Worm (Caenorhabditis elegans) whole organism, L4/young adult: Measurements from ENCODE around the gene B0361.14.

Experiments used
- W03F9.2 ChIP-seq: fragments of 150-350 bp; optimal IDR thresholded peaks from 2 replicates; lab custom pipeline; 2014; ENCODE audit warnings: missing biosample characterization, missing genetic modification characterization
- dao-5 ChIP-seq: sonication (generic microtip); optimal IDR thresholded peaks from 2 replicates; lab custom pipeline; 2016; ENCODE audit warnings: missing genotype, missing genetic modification characterization, moderate library complexity, missing compliant biosample characterization
- him-1 ChIP-seq: sonication (generic microtip); optimal IDR thresholded peaks from 2 replicates; lab custom pipeline; 2016; ENCODE audit warnings: missing genotype, missing genetic modification reagents, missing genetic modification characterization, missing compliant biosample characterization

DNA sequence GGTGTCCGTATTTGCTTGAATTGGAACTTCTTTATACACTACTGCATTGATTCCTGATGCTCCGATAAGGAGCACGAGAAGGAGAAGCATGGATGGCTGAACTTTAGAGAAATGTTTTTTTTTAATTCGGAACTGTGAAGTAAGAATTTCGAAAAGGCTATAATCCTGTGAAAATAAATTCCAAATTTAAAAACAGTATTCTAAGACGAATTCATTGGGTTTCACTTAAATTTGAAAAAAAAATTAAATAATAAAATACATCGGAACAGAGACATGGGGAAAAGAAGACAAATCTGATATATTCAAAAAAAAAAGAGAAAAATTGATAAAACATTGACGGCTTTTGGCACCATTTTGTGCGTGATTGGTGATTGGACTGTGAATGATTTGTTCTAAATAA lies 13.5 kb downstream of the B0361.14 start, which contains the start of gene pho-5:
- TF ChIP-seq him-1 (tag; lab: Kevin White, UChicago) (no peak), dao-5 (tag; lab: Kevin White, UChicago) (no peak), W03F9.2 (tag; lab: Kevin White, UChicago) (no peak)
